Worm (Caenorhabditis elegans): ENCODE data around the gene lev-1.
A peak's percentile ranks its signal among the peaks of the same experiment; 100 is the strongest.

The lev-1 gene

ce11 chrIV:13188959-13189358 lies 9.8 kb upstream of the lev-1 start, which contains the start of gene F58D2.4:
F58D2.4 (minus strand) TSS chrIV:13189059.
- no peak for TF ChIP-seq set-16 (GFP tag; IDR thresholded peaks at IDR 0.05)
- no peak for TF ChIP-seq T20F7.1 (GFP tag; optimal IDR thresholded peaks at IDR 0.05)
- TF ChIP-seq rbr-2 (tag; optimal IDR thresholded peaks at IDR 0.05) = no peak
- no peak for TF ChIP-seq nhr-28 (tag; optimal IDR thresholded peaks at IDR 0.05)
- TF ChIP-seq duxl-1 (tag; optimal IDR thresholded peaks at IDR 0.05; ENCODE audit: poor library complexity) = no peak
- no peak for TF ChIP-seq madf-5 (GFP tag; IDR thresholded peaks at IDR 0.05)
- no peak for TF ChIP-seq F49E8.2 (tag; optimal IDR thresholded peaks at IDR 0.05; ENCODE audit: borderline replicate concordance)
- no peak for TF ChIP-seq F10B5.3 (tag; optimal IDR thresholded peaks at IDR 0.05)
- no peak for TF ChIP-seq fkh-10 (GFP tag; optimal IDR thresholded peaks at IDR 0.05)
- TF ChIP-seq ceh-44 (GFP tag; IDR thresholded peaks at IDR 0.05) = no peak
- no peak for TF ChIP-seq unc-130 (GFP tag; optimal IDR thresholded peaks at IDR 0.05)
- TF ChIP-seq mdt-29 (GFP tag; IDR thresholded peaks at IDR 0.05) = no peak
- TF ChIP-seq nhr-10 (tag; optimal IDR thresholded peaks at IDR 0.05) = no peak
- TF ChIP-seq arid-1 (GFP tag; conservative IDR thresholded peaks at IDR 0.05) = no peak
- no peak for TF ChIP-seq lsy-2 (tag; optimal IDR thresholded peaks at IDR 0.05)
- no peak for TF ChIP-seq hif-1 (tag; optimal IDR thresholded peaks at IDR 0.05)

- no peak for TF ChIP-seq ceh-82 (tag; optimal IDR thresholded peaks at IDR 0.05)
- TF ChIP-seq D1046.2 (GFP tag; IDR thresholded peaks at IDR 0.05) = no peak
- TF ChIP-seq lsy-2 (tag; optimal IDR thresholded peaks at IDR 0.05) = no peak
- TF ChIP-seq egl-27 (tag; optimal IDR thresholded peaks at IDR 0.05) = no peak
These were observed 1.5 kb upstream of the lev-1 start, which contains the start of gene F58D2.3 for ce11 chrIV:13180723-13181122. F58D2.3 (minus strand) TSS chrIV:13180823.

- TF ChIP-seq attf-4 (tag; optimal IDR thresholded peaks at IDR 0.05) (no peak), unc-62 (GFP tag; optimal IDR thresholded peaks at IDR 0.05 in 1 of 2) (peak in 1 of 2 experiments; percentile 97), unc-62 (tag; optimal IDR thresholded peaks at IDR 0.05) (no peak)
These were observed 5.8 kb downstream of the lev-1 start for ce11 chrIV:13173359-13173758.

ce11 chrIV:13170241-13170640 lies 9.0 kb downstream of the lev-1 start, which contains the start of gene nas-14:
nas-14 (plus strand) TSS chrIV:13170541.
- TF ChIP-seq daf-12 (tag; optimal IDR thresholded peaks at IDR 0.05) (no peak), lin-15B (tag; optimal IDR thresholded peaks at IDR 0.05) (no peak), unc-130 (GFP tag; optimal IDR thresholded peaks at IDR 0.05) (no peak), nhr-28 (tag; optimal IDR thresholded peaks at IDR 0.05) (no peak), lin-39 (tag; optimal IDR thresholded peaks at IDR 0.05) (no peak), F37D6.2 (tag; optimal IDR thresholded peaks at IDR 0.05) (no peak), pha-4 (GFP tag; IDR thresholded peaks at IDR 0.05) (no peak), pha-4 (tag; optimal IDR thresholded peaks at IDR 0.05) (no peak), ceh-28 (tag; optimal IDR thresholded peaks at IDR 0.05) (no peak), madf-5 (GFP tag; IDR thresholded peaks at IDR 0.05) (no peak)

ce11 chrIV:13167534-13167933 lies 11.7 kb downstream of the lev-1 start:
- TF ChIP-seq nhr-10 (tag; optimal IDR thresholded peaks at IDR 0.05) (no peak), ceh-20 (GFP tag; IDR thresholded peaks at IDR 0.05) (no peak), unc-62 (GFP tag; optimal IDR thresholded peaks at IDR 0.05 in 1 of 2) (peak in 1 of 2 experiments; percentile 10), unc-62 (tag; optimal IDR thresholded peaks at IDR 0.05) (no peak), aha-1 (tag) (peak; percentile 60)

ce11 chrIV:13165181-13165580 lies 14.0 kb downstream of the lev-1 start, which contains the start of gene scl-14:
scl-14 (plus strand) TSS chrIV:13165481.
- TF ChIP-seq attf-4 (tag; optimal IDR thresholded peaks at IDR 0.05) = no peak
- TF ChIP-seq hmg-1.1 (GFP tag; IDR thresholded peaks at IDR 0.05) = no peak
- no peak for TF ChIP-seq unc-39 (tag; optimal IDR thresholded peaks at IDR 0.05)
- TF ChIP-seq mdt-29 (GFP tag; IDR thresholded peaks at IDR 0.05) = no peak
- TF ChIP-seq hlh-11 (tag; optimal IDR thresholded peaks at IDR 0.05) = no peak
- no peak for TF ChIP-seq dpl-1 (GFP tag; optimal IDR thresholded peaks at IDR 0.05)
- TF ChIP-seq lin-15B (tag; optimal IDR thresholded peaks at IDR 0.05) = no peak
- TF ChIP-seq arid-1 (GFP tag; conservative IDR thresholded peaks at IDR 0.05) = no peak
- TF ChIP-seq ces-1 (GFP tag; optimal IDR thresholded peaks at IDR 0.05) = no peak
- no peak for TF ChIP-seq lin-39 (tag; optimal IDR thresholded peaks at IDR 0.05)
- TF ChIP-seq rbr-2 (tag; optimal IDR thresholded peaks at IDR 0.05) = no peak
- TF ChIP-seq cey-2 (tag; optimal IDR thresholded peaks at IDR 0.05; ENCODE audit: borderline replicate concordance, insufficient read depth) = no peak
- no peak for TF ChIP-seq F44E2.7 (GFP tag; IDR thresholded peaks at IDR 0.05)
- TF ChIP-seq aha-1 (tag) = no peak
- no peak for TF ChIP-seq daf-19 (GFP tag; conservative IDR thresholded peaks at IDR 0.05)
- no peak for TF ChIP-seq php-3 (GFP tag; IDR thresholded peaks at IDR 0.05)
- no peak for TF ChIP-seq nhr-25 (tag; optimal IDR thresholded peaks at IDR 0.05; ENCODE audit: borderline replicate concordance, insufficient read depth)
